Fruit fly (Drosophila melanogaster): ENCODE measurements around the gene Pcp.

DNA sequence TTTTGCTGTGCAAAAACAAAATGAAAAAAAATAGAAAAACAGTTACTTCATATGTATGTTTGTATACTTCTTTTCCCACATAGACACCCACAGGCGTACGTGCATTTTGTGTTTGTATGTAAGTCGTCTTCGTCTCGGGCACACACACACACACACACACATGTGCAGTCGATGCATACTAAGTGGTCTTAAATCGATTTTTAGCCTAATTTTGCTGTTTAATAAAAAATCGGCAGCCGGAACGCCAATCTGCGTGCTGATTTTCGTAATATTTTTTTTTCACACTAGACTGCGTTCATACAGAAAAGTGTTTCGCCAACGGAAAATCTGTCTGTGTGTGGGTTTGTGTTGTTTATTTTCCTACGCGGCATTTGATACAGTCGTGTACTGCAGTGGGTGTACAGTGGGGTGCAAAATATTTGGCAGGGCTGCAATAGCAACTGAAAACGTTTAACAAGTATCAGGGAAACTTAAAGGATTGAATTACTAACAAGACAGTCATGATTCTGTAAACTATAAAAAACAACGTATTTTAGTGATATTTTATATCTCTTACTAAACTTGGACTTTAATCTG, 11.7 kb downstream of the Pcp start:
- TF ChIP-seq kay (GFP tag; ENCODE audit: borderline replicate concordance) = peak; percentile 84
- no peak for TF ChIP-seq CG5204 (GFP tag; optimal IDR thresholded peaks at IDR 0.05)
- peak; percentile 40 for TF ChIP-seq tj (GFP tag; optimal IDR thresholded peaks at IDR 0.05)
- no peak for TF ChIP-seq cnc (optimal IDR thresholded peaks at IDR 0.05)
- peak; percentile 54 for TF ChIP-seq CG7045 (GFP tag; optimal IDR thresholded peaks at IDR 0.05)
- no peak for TF ChIP-seq Crg-1 (GFP tag; optimal IDR thresholded peaks at IDR 0.05)
- TF ChIP-seq CG12768 (GFP tag; optimal IDR thresholded peaks at IDR 0.05) = peak; percentile 41
- TF ChIP-seq bab1 (GFP tag; optimal IDR thresholded peaks at IDR 0.05) = peak; percentile 34
- peak; percentile 64 for TF ChIP-seq CG11617 (GFP tag; optimal IDR thresholded peaks at IDR 0.05)
- peak; percentile 39 for TF ChIP-seq CG7101 (tag; optimal IDR thresholded peaks at IDR 0.05)
- TF ChIP-seq Mnt (GFP tag; optimal IDR thresholded peaks at IDR 0.05) = peak; percentile 73
- peak; percentile 33 for TF ChIP-seq Clk (GFP tag; optimal IDR thresholded peaks at IDR 0.05)

All from whole organism, adult.